Fruit fly (Drosophila melanogaster) whole organism, embryonic: ENCODE data around the gene Bsg.

Source experiments
- ATbp ChIP-seq: fragments of 200-800 bp; sonication (Bioruptor generic); optimal IDR thresholded peaks from 2 replicates; lab custom pipeline; 2017; ENCODE audit warnings: missing biosample characterization, mild to moderate bottlenecking, missing genetic modification characterization, missing genetic modification reagents
- Atf-2 ChIP-seq: fragments of 200-800 bp; sonication (Bioruptor generic); optimal IDR thresholded peaks from 2 replicates; lab custom pipeline; 2016; ENCODE audit warnings: missing biosample characterization, missing genetic modification characterization
- Atf6 ChIP-seq: fragments of 200-800 bp; sonication (Bioruptor generic); IDR thresholded peaks from 2 replicates; pipeline ENCODE4 v1.3.6; 2022; ENCODE audit warnings: missing biosample characterization, missing genetic modification characterization
- CG10147 ChIP-seq: fragments of 200-800 bp; sonication (Bioruptor generic); optimal IDR thresholded peaks from 2 replicates; lab custom pipeline; 2019; ENCODE audit warnings: missing biosample characterization, mild to moderate bottlenecking, missing genetic modification characterization, moderate library complexity
- CG10543 ChIP-seq: fragments of 200-800 bp; sonication (Bioruptor generic); optimal IDR thresholded peaks from 3 replicates; lab custom pipeline; 2017; ENCODE audit warnings: missing biosample characterization, mild to moderate bottlenecking, missing genetic modification characterization, moderate library complexity
- CG11560 ChIP-seq: fragments of 200-800 bp; sonication (Bioruptor generic); IDR thresholded peaks from 3 replicates; pipeline ENCODE4 v1.3.6; 2022; ENCODE audit warnings: missing biosample characterization, missing genetic modification characterization
- CG13424 ChIP-seq: fragments of 200-800 bp; sonication (Bioruptor generic); optimal IDR thresholded peaks from 2 replicates; lab custom pipeline; 2019; ENCODE audit warnings: missing biosample characterization, mild to moderate bottlenecking, missing genetic modification characterization, moderate library complexity
- CG13894 ChIP-seq: fragments of 200-800 bp; sonication (Bioruptor generic); optimal IDR thresholded peaks from 3 replicates; lab custom pipeline; 2018; ENCODE audit warnings: missing biosample characterization, mild to moderate bottlenecking, missing genetic modification characterization, moderate library complexity
- CG15696 ChIP-seq: fragments of 200-800 bp; sonication (Bioruptor generic); optimal IDR thresholded peaks from 2 replicates; lab custom pipeline; 2019; ENCODE audit warnings: missing biosample characterization, mild to moderate bottlenecking, missing genetic modification characterization, moderate library complexity
- CG16815 ChIP-seq: fragments of 200-800 bp; sonication (Bioruptor generic); optimal IDR thresholded peaks from 3 replicates; lab custom pipeline; 2017; ENCODE audit warnings: missing biosample characterization, mild to moderate bottlenecking, missing genetic modification characterization
- CG18011 ChIP-seq: fragments of 200-800 bp; sonication (Bioruptor generic); optimal IDR thresholded peaks from 2 replicates; lab custom pipeline; 2017; ENCODE audit warnings: missing biosample characterization, missing genetic modification characterization, mild to moderate bottlenecking, moderate library complexity, missing genotype
- CG2116 ChIP-seq: fragments of 200-800 bp; sonication (Bioruptor generic); optimal IDR thresholded peaks from 3 replicates; lab custom pipeline; 2018; ENCODE audit warnings: missing biosample characterization, mild to moderate bottlenecking, missing genetic modification characterization
- CG6175 ChIP-seq: fragments of 200-800 bp; sonication (Bioruptor generic); IDR thresholded peaks from 3 replicates; pipeline ENCODE4 v1.3.6; 2022; ENCODE audit warnings: missing biosample characterization, missing genetic modification characterization
- CG6683 ChIP-seq: fragments of 200-800 bp; sonication (Bioruptor generic); optimal IDR thresholded peaks from 2 replicates; lab custom pipeline; 2017; ENCODE audit warnings: missing biosample characterization, mild to moderate bottlenecking, missing genetic modification characterization, missing genetic modification reagents
- CG6813 ChIP-seq: fragments of 200-800 bp; sonication (Bioruptor generic); optimal IDR thresholded peaks from 2 replicates; lab custom pipeline; 2017; ENCODE audit warnings: missing biosample characterization, missing genetic modification characterization, mild to moderate bottlenecking, moderate library complexity, missing genetic modification reagents
- CG6854 ChIP-seq: fragments of 200-800 bp; sonication (Bioruptor generic); optimal IDR thresholded peaks from 3 replicates; lab custom pipeline; 2017; ENCODE audit warnings: missing biosample characterization, mild to moderate bottlenecking, missing genetic modification characterization
- CG9437 ChIP-seq: fragments of 200-800 bp; sonication (Bioruptor generic); optimal IDR thresholded peaks from 2 replicates; lab custom pipeline; 2018; ENCODE audit warnings: missing biosample characterization, mild to moderate bottlenecking, missing genetic modification characterization
- CHES-1-like ChIP-seq: fragments of 200-800 bp; sonication (Bioruptor generic); optimal IDR thresholded peaks from 2 replicates; lab custom pipeline; 2016; ENCODE audit warnings: missing biosample characterization, missing genetic modification characterization
- Dip3 ChIP-seq: fragments of 200-800 bp; sonication (Bioruptor generic); optimal IDR thresholded peaks from 3 replicates; lab custom pipeline; 2016; ENCODE audit warnings: missing biosample characterization, missing genetic modification characterization
- Lhr ChIP-seq: fragments of 200-800 bp; sonication (Bioruptor generic); optimal IDR thresholded peaks from 3 replicates; lab custom pipeline; 2017; ENCODE audit warnings: mild to moderate bottlenecking, missing biosample characterization, missing genetic modification reagents, missing genetic modification characterization
- Lim3 ChIP-seq: fragments of 200-800 bp; sonication (Bioruptor generic); IDR thresholded peaks from 2 replicates; pipeline ENCODE4 v1.3.6; 2022; ENCODE audit warnings: missing biosample characterization, missing genetic modification characterization
- Oaz ChIP-seq: fragments of 200-800 bp; sonication (Bioruptor generic); IDR thresholded peaks from 2 replicates; pipeline ENCODE4 v1.3.6; 2022; ENCODE audit warnings: missing biosample characterization, missing genetic modification characterization
- Ravus ChIP-seq: fragments of 200-800 bp; sonication (Bioruptor generic); IDR thresholded peaks from 2 replicates; pipeline ENCODE4 v1.3.6; 2022; ENCODE audit warnings: missing biosample characterization, missing genetic modification characterization
- Sry-δ ChIP-seq: fragments of 200-800 bp; sonication (Bioruptor generic); optimal IDR thresholded peaks from 2 replicates; lab custom pipeline; 2016; ENCODE audit warnings: missing biosample characterization, missing genetic modification characterization
- Taf1 ChIP-seq: fragments of 200-800 bp; sonication (Bioruptor generic); IDR thresholded peaks from 2 replicates; pipeline ENCODE4 v1.3.6; 2022; ENCODE audit warnings: missing biosample characterization, missing genetic modification characterization
- al ChIP-seq: fragments of 200-800 bp; sonication (Bioruptor generic); IDR thresholded peaks from 2 replicates; pipeline ENCODE4 v1.3.6; 2022; ENCODE audit warnings: missing biosample characterization, missing genetic modification characterization
- bowl ChIP-seq: fragments of 200-800 bp; sonication (Bioruptor generic); IDR thresholded peaks from 2 replicates; pipeline ENCODE4 v1.3.6; 2022; ENCODE audit warnings: missing biosample characterization, missing genetic modification characterization
- cg ChIP-seq: fragments of 200-800 bp; sonication (Bioruptor generic); optimal IDR thresholded peaks from 3 replicates; lab custom pipeline; 2019; ENCODE audit warnings: missing biosample characterization, mild to moderate bottlenecking, missing genetic modification characterization, moderate library complexity
- dan ChIP-seq: fragments of 200-800 bp; sonication (Bioruptor generic); IDR thresholded peaks from 2 replicates; pipeline ENCODE4 v1.3.6; 2022; ENCODE audit warnings: missing biosample characterization, missing genetic modification characterization
- dati ChIP-seq: fragments of 200-800 bp; sonication (Bioruptor generic); IDR thresholded peaks from 2 replicates; pipeline ENCODE4 v1.3.6; 2022; ENCODE audit warnings: missing biosample characterization, missing genetic modification characterization
- dysf ChIP-seq: fragments of 200-800 bp; sonication (Bioruptor generic); IDR thresholded peaks from 3 replicates; pipeline ENCODE4 v1.3.6; 2022; ENCODE audit warnings: missing biosample characterization, missing genetic modification characterization
- exex ChIP-seq: fragments of 200-800 bp; sonication (Bioruptor generic); optimal IDR thresholded peaks from 4 replicates; lab custom pipeline; 2018; ENCODE audit warnings: missing biosample characterization, mild to moderate bottlenecking, missing genetic modification characterization, moderate library complexity
- gfzf ChIP-seq: fragments of 200-800 bp; sonication (Bioruptor generic); optimal IDR thresholded peaks from 2 replicates; lab custom pipeline; 2016; ENCODE audit warnings: missing biosample characterization, mild to moderate bottlenecking, missing genetic modification characterization, moderate library complexity
- grn ChIP-seq: fragments of 200-800 bp; sonication (Bioruptor generic); optimal IDR thresholded peaks from 3 replicates; lab custom pipeline; 2017; ENCODE audit warnings: missing biosample characterization, missing genetic modification characterization
- knrl ChIP-seq: fragments of 200-800 bp; sonication (Bioruptor generic); IDR thresholded peaks from 3 replicates; pipeline ENCODE4 v1.3.6; 2022; ENCODE audit warnings: missing biosample characterization, missing genetic modification characterization; ENCODE audit not compliant: partially characterized antibody
- lab ChIP-seq: fragments of 200-800 bp; sonication (Bioruptor generic); optimal IDR thresholded peaks from 3 replicates; lab custom pipeline; 2017; ENCODE audit warnings: missing biosample characterization, missing genetic modification characterization, mild to moderate bottlenecking, moderate library complexity, missing genetic modification reagents
- lbe ChIP-seq: fragments of 200-800 bp; sonication (Bioruptor generic); optimal IDR thresholded peaks from 2 replicates; lab custom pipeline; 2016; ENCODE audit warnings: missing biosample characterization, mild to moderate bottlenecking, missing genetic modification characterization
- mld ChIP-seq: fragments of 200-800 bp; sonication (Bioruptor generic); IDR thresholded peaks from 3 replicates; pipeline ENCODE4 v1.3.6; 2022; ENCODE audit warnings: missing biosample characterization, missing genetic modification characterization; ENCODE audit not compliant: partially characterized antibody
- nerfin-1 ChIP-seq: fragments of 200-800 bp; sonication (Bioruptor generic); optimal IDR thresholded peaks from 3 replicates; lab custom pipeline; 2019; ENCODE audit warnings: missing biosample characterization, mild to moderate bottlenecking, missing genetic modification characterization, moderate library complexity
- nmo ChIP-seq: fragments of 200-800 bp; sonication (Bioruptor generic); optimal IDR thresholded peaks from 2 replicates; lab custom pipeline; 2018; ENCODE audit warnings: missing biosample characterization, mild to moderate bottlenecking, missing genetic modification characterization, moderate library complexity
- org-1 ChIP-seq: fragments of 200-800 bp; sonication (Bioruptor generic); optimal IDR thresholded peaks from 2 replicates; lab custom pipeline; 2017; ENCODE audit warnings: missing biosample characterization, missing genetic modification characterization
- phol ChIP-seq: fragments of 200-800 bp; sonication (Bioruptor generic); optimal IDR thresholded peaks from 3 replicates; lab custom pipeline; 2018; ENCODE audit warnings: missing biosample characterization, mild to moderate bottlenecking, missing genetic modification characterization, moderate library complexity
- prd ChIP-seq, 3 experiments: fragments of >200 bp in 2 of 3; fragments of 200-800 bp in 1 of 3; sonication (Bioruptor generic) in 1 of 3; optimal IDR thresholded peaks in 2 of 3; IDR thresholded peaks in 1 of 3; 2 replicates in 2 of 3; 3 replicates in 1 of 3; pipeline versions ENCODE4 v1.3.6 to Lab custom; 2017 to 2022; ENCODE audit warnings: missing biosample characterization in 1 of 3, missing genetic modification characterization in 1 of 3
- pum ChIP-seq: fragments of 200-800 bp; sonication (Bioruptor generic); optimal IDR thresholded peaks from 2 replicates; lab custom pipeline; 2016; ENCODE audit warnings: missing biosample characterization, missing genetic modification characterization
- repo ChIP-seq: fragments of 200-800 bp; sonication (Bioruptor generic); optimal IDR thresholded peaks from 2 replicates; lab custom pipeline; 2016; ENCODE audit warnings: missing biosample characterization, missing genetic modification characterization
- run ChIP-seq: fragments of 200-800 bp; sonication (Bioruptor generic); optimal IDR thresholded peaks from 3 replicates; lab custom pipeline; 2018; ENCODE audit warnings: missing biosample characterization, mild to moderate bottlenecking, missing genetic modification characterization
- sens ChIP-seq: fragments of 200-800 bp; sonication (Bioruptor generic); peaks from one replicate; lab custom pipeline; 2016; ENCODE audit warnings: missing biosample characterization, missing genetic modification characterization
- z ChIP-seq: fragments of 200-800 bp; sonication (Bioruptor generic); IDR thresholded peaks from 3 replicates; pipeline ENCODE4 v1.3.6; 2022; ENCODE audit warnings: missing biosample characterization, missing genetic modification characterization

Gene Bsg

DNA sequence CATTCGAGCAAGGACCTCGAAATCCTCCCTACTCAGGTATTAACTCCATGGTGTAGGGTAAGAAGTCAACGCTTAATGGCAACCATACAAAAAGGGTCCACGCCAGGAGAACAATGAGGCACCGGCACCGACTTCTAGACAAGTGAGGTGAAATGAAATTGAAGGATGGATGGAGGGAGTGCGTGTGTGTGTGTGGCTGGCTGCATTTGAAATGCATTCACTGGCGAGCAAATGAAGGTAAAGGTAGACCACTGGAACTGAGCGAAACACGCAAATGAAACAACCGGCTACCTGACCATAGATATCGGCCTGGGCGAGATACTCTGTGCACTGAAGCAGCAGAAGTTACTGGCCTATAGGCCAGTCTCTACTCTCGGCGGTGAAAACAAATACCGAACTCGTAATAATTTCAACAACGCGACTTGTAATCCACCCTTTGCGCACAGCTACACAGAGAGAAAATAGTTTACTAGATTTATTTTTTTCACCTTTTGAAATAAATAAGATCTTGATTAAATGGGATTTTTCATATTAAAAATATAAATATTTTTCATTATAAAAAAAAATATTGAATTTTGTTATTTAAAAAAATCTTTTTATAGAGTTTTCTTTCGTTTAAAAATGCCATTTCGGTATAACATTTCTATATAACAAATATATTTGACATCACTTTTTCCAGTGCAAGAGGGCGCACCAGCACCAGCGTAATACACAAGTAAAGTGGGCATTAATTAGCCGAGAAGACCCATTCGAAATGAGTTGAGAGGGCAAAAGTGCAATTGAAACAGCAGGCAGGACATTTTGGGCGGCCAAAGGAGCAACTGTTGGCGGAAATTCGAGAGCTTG, 1.4 kb upstream of the Bsg start (continued):
- TF ChIP-seq CG9437 (GFP tag; lab: Kevin White, UChicago) = peak; percentile 86
- no peak for TF ChIP-seq dan (GFP tag; lab: Robert Waterston, UW)
- peak; percentile 85 for TF ChIP-seq CG13424 (tag; lab: Kevin White, UChicago)
- no peak for TF ChIP-seq lab (GFP tag; lab: Kevin White, UChicago)
- peak; percentile 64 for TF ChIP-seq al
- TF ChIP-seq run (tag; lab: Kevin White, UChicago) = peak; percentile 73
- no peak for TF ChIP-seq Atf-2 (GFP tag; lab: Kevin White, UChicago)
- peak; percentile 55; the same call in 1 of the 2 replicates for TF ChIP-seq Atf6
- TF ChIP-seq mld (GFP tag; lab: Robert Waterston, UW) = no peak
- TF ChIP-seq dysf (GFP tag; lab: Robert Waterston, UW) = peak; percentile 91
- TF ChIP-seq prd (optimal IDR thresholded peaks at IDR 0.05; lab: Kevin White, UChicago) = no peak
- peak; percentile 67; the same call in 2 of the 3 replicates for TF ChIP-seq prd (GFP tag; IDR thresholded peaks at IDR 0.05; lab: Robert Waterston, UW)
- TF ChIP-seq CG10543 = peak; percentile 58
- TF ChIP-seq Dip3 (GFP tag; lab: Kevin White, UChicago) = no peak
- peak; percentile 63; the same call in 1 of the 3 replicates for TF ChIP-seq CG11560 (tag; lab: Robert Waterston, UW)
- peak; percentile 63 for TF ChIP-seq Ravus
- TF ChIP-seq CG10147 = no peak
- TF ChIP-seq z (GFP tag; lab: Robert Waterston, UW) = no peak
- TF ChIP-seq dati (GFP tag; lab: Robert Waterston, UW) = no peak
- peak; percentile 48; the same call in 1 of the 2 replicates for TF ChIP-seq Oaz
- TF ChIP-seq CG6813 (GFP tag; lab: Kevin White, UChicago) = peak; percentile 68
- TF ChIP-seq sens (GFP tag; lab: Kevin White, UChicago) = peak; percentile 91
- peak; percentile 76 for TF ChIP-seq nmo (GFP tag; lab: Kevin White, UChicago)
- 0 out of 2 replicates have a peak, but pooled peaks have one; percentile 6 for TF ChIP-seq Taf1 (GFP tag; lab: Robert Waterston, UW)
- TF ChIP-seq repo = no peak
- TF ChIP-seq phol = peak; percentile 77
- peak; percentile 44 for TF ChIP-seq pum
- no peak for TF ChIP-seq grn
- TF ChIP-seq CG6175 = no peak
- peak; percentile 47 for TF ChIP-seq CG2116 (GFP tag; lab: Kevin White, UChicago)
- TF ChIP-seq Lhr (GFP tag; lab: Kevin White, UChicago) = peak; percentile 34
- peak; percentile 77 for TF ChIP-seq CG16815 (GFP tag; lab: Kevin White, UChicago)
- no peak for TF ChIP-seq exex (tag; lab: Kevin White, UChicago)
- TF ChIP-seq org-1 (GFP tag; lab: Kevin White, UChicago) = peak; percentile 73
- TF ChIP-seq CG18011 (GFP tag; lab: Kevin White, UChicago) = peak; percentile 39
- TF ChIP-seq ATbp (GFP tag; lab: Kevin White, UChicago) = peak; percentile 81
- TF ChIP-seq lbe (GFP tag; lab: Kevin White, UChicago) = no peak
- TF ChIP-seq cg (GFP tag; lab: Kevin White, UChicago) = no peak
- TF ChIP-seq gfzf = no peak
- peak; percentile 7 for TF ChIP-seq CG6683
- TF ChIP-seq CG6854 (GFP tag; lab: Kevin White, UChicago) = peak; percentile 41
- peak; percentile 84 for TF ChIP-seq CG15696 (tag; lab: Kevin White, UChicago)
- peak; percentile 58 for TF ChIP-seq nerfin-1
- no peak for TF ChIP-seq knrl (GFP tag; lab: Robert Waterston, UW)
- no peak for TF ChIP-seq Lim3
- no peak for TF ChIP-seq CG13894
- no peak for TF ChIP-seq Sry-δ (GFP tag; lab: Kevin White, UChicago)
- 0 out of 2 replicates have a peak, but pooled peaks have one; percentile 55 for TF ChIP-seq bowl (GFP tag; lab: Robert Waterston, UW)
- peak; percentile 22 for TF ChIP-seq CHES-1-like (GFP tag; lab: Kevin White, UChicago)
